Worm (Caenorhabditis elegans) whole organism, L2 larva: Measurements from ENCODE around the gene pis-1.

Source experiments
- egl-27 ChIP-seq: sonication (generic microtip); optimal IDR thresholded peaks from 3 replicates; lab custom pipeline; 2017; ENCODE audit warnings: missing biosample characterization, missing genetic modification reagents, missing genetic modification characterization
- elt-1 ChIP-seq: fragments of 150-350 bp; optimal IDR thresholded peaks from 2 replicates; lab custom pipeline; 2014; ENCODE audit warnings: missing biosample characterization, missing genetic modification characterization
- elt-3 ChIP-seq: sonication (generic microtip); optimal IDR thresholded peaks from 2 replicates; lab custom pipeline; 2017; ENCODE audit warnings: missing biosample characterization, missing genetic modification characterization
- fos-1 ChIP-seq: fragments of 150-350 bp; optimal IDR thresholded peaks from 2 replicates; lab custom pipeline; 2014; ENCODE audit warnings: missing biosample characterization, missing genetic modification characterization
- mdl-1 ChIP-seq, 2 experiments: fragments of 150-350 bp in 1 of 2; sonication (generic microtip) in 1 of 2; optimal IDR thresholded peaks; 2 replicates each; lab custom pipeline; 2017; ENCODE audit warnings: missing biosample characterization in 2 of 2, missing genetic modification characterization in 2 of 2
- nhr-10 ChIP-seq: sonication (generic microtip); optimal IDR thresholded peaks from 2 replicates; lab custom pipeline; 2017; ENCODE audit warnings: missing biosample characterization, missing genetic modification characterization
- nhr-25 ChIP-seq: fragments of 150-350 bp; sonication (generic microtip); optimal IDR thresholded peaks from 3 replicates; lab custom pipeline; 2014; ENCODE audit warnings: missing biosample characterization, missing genetic modification characterization
- snpc-4 ChIP-seq: fragments of 150-350 bp; optimal IDR thresholded peaks from 2 replicates; lab custom pipeline; 2014; ENCODE audit warnings: missing biosample characterization, missing genetic modification characterization
- ztf-11 ChIP-seq: sonication (generic microtip); optimal IDR thresholded peaks from 2 replicates; lab custom pipeline; 2017; ENCODE audit warnings: missing biosample characterization, missing genetic modification characterization

DNA sequence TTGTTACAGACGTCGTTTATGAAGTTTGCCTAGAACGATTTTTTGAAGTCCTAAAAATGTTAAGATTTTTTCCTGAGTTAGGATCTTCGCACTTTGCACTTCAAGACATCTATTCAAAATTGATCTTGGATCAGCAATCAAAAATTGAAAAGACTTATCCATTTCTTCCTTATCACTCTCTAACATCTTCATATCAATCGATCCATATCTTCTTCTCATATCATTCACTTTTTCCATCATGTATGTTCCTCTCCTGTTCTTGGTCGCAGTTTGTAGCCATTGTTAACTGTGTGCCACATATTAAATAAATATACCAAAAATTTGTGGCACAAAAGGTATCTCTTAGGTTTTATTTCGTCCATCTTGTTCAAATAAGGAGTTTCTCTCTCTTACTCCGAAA lies 40.7 kb downstream of the pis-1 start:
- TF ChIP-seq mdl-1 (tag; optimal IDR thresholded peaks at IDR 0.05; lab: Kevin White, UChicago) (no peak), nhr-25 (tag; lab: Kevin White, UChicago) (no peak), egl-27 (tag; lab: Kevin White, UChicago) (no peak), ztf-11 (tag; lab: Kevin White, UChicago) (no peak), elt-3 (tag; lab: Kevin White, UChicago) (no peak), snpc-4 (no peak), elt-1 (tag; lab: Kevin White, UChicago) (no peak), nhr-10 (tag; lab: Kevin White, UChicago) (no peak), fos-1 (no peak)
